Worm (Caenorhabditis elegans) whole organism, late embryonic: ENCODE measurements around the gene srw-10.

Source experiments
- ceh-45 ChIP-seq: fragments of 200-800 bp; sonication (Bioruptor generic); IDR thresholded peaks from 2 replicates; pipeline ENCODE4 v1.3.6; 2022; ENCODE audit warnings: missing genetic modification reagents, missing genetic modification characterization, missing compliant biosample characterization
- rnt-1 ChIP-seq: sonication (generic microtip); optimal IDR thresholded peaks from 2 replicates; lab custom pipeline; 2016; ENCODE audit warnings: missing genetic modification characterization, missing compliant biosample characterization

- no peak for TF ChIP-seq rnt-1 (tag; lab: Kevin White, UChicago)
- TF ChIP-seq ceh-45 (GFP tag; lab: Robert Waterston, UW): no peak
Measured at ce11 chrIII:12757367-12757766, 2.2 kb downstream of the srw-10 start, which contains the start of gene srw-9.
